Worm (Caenorhabditis elegans) whole organism, young adult: ENCODE results near the gene nhl-3.
A peak's percentile ranks its signal among the peaks of the same experiment; 100 is the strongest.

Experiments
- F22D6.2 ChIP-seq: sonication (generic microtip); optimal IDR thresholded peaks from 2 replicates; lab custom pipeline; 2016; ENCODE audit warnings: mild to moderate bottlenecking, missing genetic modification characterization, missing compliant biosample characterization
- F23B12.7 ChIP-seq: sonication (generic microtip); optimal IDR thresholded peaks from 2 replicates; lab custom pipeline; 2017; ENCODE audit warnings: missing genetic modification characterization, mild to moderate bottlenecking, missing compliant biosample characterization, antibody characterized with exemption, moderate library complexity; ENCODE audit not compliant: insufficient read depth
- K11D2.4 ChIP-seq: fragments of 200-800 bp; sonication (Bioruptor generic); IDR thresholded peaks from 2 replicates; pipeline ENCODE4 v1.3.6; 2022; ENCODE audit warnings: missing genetic modification reagents, missing genetic modification characterization, missing compliant biosample characterization
- K12H6.12 ChIP-seq: fragments of 200-800 bp; sonication (Bioruptor generic); optimal IDR thresholded peaks from 2 replicates; lab custom pipeline; 2018; ENCODE audit warnings: mild to moderate bottlenecking, missing genetic modification characterization, missing compliant biosample characterization
- Y53G8AR.9 ChIP-seq: fragments of 200-800 bp; sonication (Bioruptor generic); conservative IDR thresholded peaks from 2 replicates; pipeline ENCODE4 v1.3.6; 2022; ENCODE audit warnings: missing genetic modification reagents, missing genetic modification characterization, missing compliant biosample characterization
- Y67H2A.10 ChIP-seq: fragments of 200-800 bp; sonication (Bioruptor generic); conservative IDR thresholded peaks from 2 replicates; pipeline ENCODE4 v1.3.6; 2022; ENCODE audit warnings: missing genetic modification reagents, missing genetic modification characterization, missing compliant biosample characterization
- Y95B8A.8 ChIP-seq: fragments of 200-800 bp; sonication (Bioruptor generic); IDR thresholded peaks from 2 replicates; pipeline ENCODE4 v1.3.6; 2022; ENCODE audit warnings: missing genetic modification reagents, missing genetic modification characterization, missing compliant biosample characterization
- akir-1 ChIP-seq: fragments of 200-800 bp; sonication (Bioruptor generic); optimal IDR thresholded peaks from 2 replicates; lab custom pipeline; 2018; ENCODE audit warnings: mild to moderate bottlenecking, missing genetic modification characterization, moderate library complexity, missing compliant biosample characterization
- ama-1 ChIP-seq, 3 experiments: fragments of 150-350 bp in 1 of 3; sonication (generic microtip) in 2 of 3; optimal IDR thresholded peaks; 2 replicates each; lab custom pipeline; 2014 to 2018; ENCODE audit warnings: missing biosample characterization in 2 of 3, missing genetic modification characterization in 2 of 3, missing genetic modification reagents in 2 of 3
- aptf-2 ChIP-seq: fragments of 200-800 bp; sonication (Bioruptor generic); conservative IDR thresholded peaks from 2 replicates; pipeline ENCODE4 v1.3.6; 2022; ENCODE audit warnings: missing genetic modification reagents, missing genetic modification characterization, missing compliant biosample characterization
- attf-3 ChIP-seq: fragments of 200-800 bp; sonication (Bioruptor generic); conservative IDR thresholded peaks from 2 replicates; pipeline ENCODE4 v1.3.6; 2022; ENCODE audit warnings: missing genetic modification reagents, missing genetic modification characterization, missing compliant biosample characterization
- attf-5 ChIP-seq: fragments of 200-800 bp; sonication (Bioruptor generic); optimal IDR thresholded peaks from 2 replicates; lab custom pipeline; 2018; ENCODE audit warnings: mild to moderate bottlenecking, missing genetic modification characterization, missing compliant biosample characterization
- bed-2 ChIP-seq: fragments of 200-800 bp; sonication (Bioruptor generic); IDR thresholded peaks from 2 replicates; pipeline ENCODE4 v1.3.6; 2022; ENCODE audit warnings: missing genetic modification reagents, missing genetic modification characterization, missing compliant biosample characterization
- cebp-1 ChIP-seq, 2 experiments: fragments of 200-800 bp in 1 of 2; sonication (Bioruptor generic) in 1 of 2; sonication (generic microtip) in 1 of 2; IDR thresholded peaks in 1 of 2; optimal IDR thresholded peaks in 1 of 2; 2 replicates each; pipeline versions ENCODE4 v1.3.6 to Lab custom; 2017 to 2022; ENCODE audit warnings: missing compliant biosample characterization in 2 of 2, missing genetic modification characterization in 2 of 2, mild to moderate bottlenecking in 1 of 2, missing genetic modification reagents in 1 of 2, moderate library complexity in 1 of 2
- ceh-27 ChIP-seq: fragments of 200-800 bp; sonication (Bioruptor generic); optimal IDR thresholded peaks from 2 replicates; lab custom pipeline; 2018; ENCODE audit warnings: mild to moderate bottlenecking, missing genetic modification characterization, moderate library complexity, missing compliant biosample characterization
- ceh-40 ChIP-seq: fragments of 200-800 bp; sonication (Bioruptor generic); IDR thresholded peaks from 2 replicates; pipeline ENCODE4 v1.3.6; 2022; ENCODE audit warnings: missing genetic modification characterization, missing compliant biosample characterization
- egl-18 ChIP-seq: fragments of 200-800 bp; sonication (Bioruptor generic); IDR thresholded peaks from 2 replicates; pipeline ENCODE4 v1.3.6; 2022; ENCODE audit warnings: missing genetic modification reagents, missing genetic modification characterization, missing compliant biosample characterization
- egrh-3 ChIP-seq: fragments of 200-800 bp; sonication (Bioruptor generic); IDR thresholded peaks from 2 replicates; pipeline ENCODE4 v1.3.6; 2022; ENCODE audit warnings: missing genetic modification reagents, missing genetic modification characterization, missing compliant biosample characterization
- fkh-3 ChIP-seq: sonication (generic microtip); optimal IDR thresholded peaks from 2 replicates; lab custom pipeline; 2016; ENCODE audit warnings: mild to moderate bottlenecking, missing genetic modification characterization, missing compliant biosample characterization
- hmg-1.2 ChIP-seq: fragments of 200-800 bp; sonication (Bioruptor generic); IDR thresholded peaks from 2 replicates; pipeline ENCODE4 v1.3.6; 2022; ENCODE audit warnings: missing genetic modification reagents, missing genetic modification characterization, missing compliant biosample characterization
- hrde-1 ChIP-seq: sonication (generic microtip); optimal IDR thresholded peaks from 2 replicates; lab custom pipeline; 2016; ENCODE audit warnings: missing genetic modification characterization, mild to moderate bottlenecking, missing compliant biosample characterization, moderate library complexity, missing genotype, missing genetic modification reagents, borderline replicate concordance
- let-607 ChIP-seq, 2 experiments: fragments of 200-800 bp in 1 of 2; sonication (Bioruptor generic) in 1 of 2; sonication (generic microtip) in 1 of 2; optimal IDR thresholded peaks; 2 replicates each; lab custom pipeline; 2016 to 2018; ENCODE audit warnings: mild to moderate bottlenecking in 2 of 2, missing compliant biosample characterization in 2 of 2, missing genetic modification characterization in 2 of 2, moderate library complexity in 2 of 2, missing genotype in 1 of 2
- madf-10 ChIP-seq: sonication (generic microtip); optimal IDR thresholded peaks from 2 replicates; lab custom pipeline; 2016; ENCODE audit warnings: mild to moderate bottlenecking, missing genetic modification characterization, missing compliant biosample characterization
- madf-8 ChIP-seq: fragments of 200-800 bp; sonication (Bioruptor generic); conservative IDR thresholded peaks from 2 replicates; pipeline ENCODE4 v1.3.6; 2022; ENCODE audit warnings: missing genetic modification reagents, missing genetic modification characterization, missing compliant biosample characterization
- nfya-2 ChIP-seq: fragments of 200-800 bp; sonication (Bioruptor generic); IDR thresholded peaks from 2 replicates; pipeline ENCODE4 v1.3.6; 2022; ENCODE audit warnings: missing genetic modification reagents, missing genetic modification characterization, missing compliant biosample characterization
- rcor-1 ChIP-seq: fragments of 200-800 bp; sonication (Bioruptor generic); IDR thresholded peaks from 2 replicates; pipeline ENCODE4 v1.3.6; 2022; ENCODE audit warnings: missing genetic modification reagents, missing genetic modification characterization, missing compliant biosample characterization
- repo-1 ChIP-seq: sonication (generic microtip); optimal IDR thresholded peaks from 2 replicates; lab custom pipeline; 2017; ENCODE audit warnings: mild to moderate bottlenecking, missing genetic modification characterization, missing compliant biosample characterization
- sdz-38 ChIP-seq: sonication (generic microtip); optimal IDR thresholded peaks from 2 replicates; lab custom pipeline; 2016; ENCODE audit warnings: missing genotype, missing genetic modification characterization, missing compliant biosample characterization
- sea-2 ChIP-seq: fragments of 200-800 bp; sonication (Bioruptor generic); IDR thresholded peaks from 2 replicates; pipeline ENCODE4 v1.3.6; 2022; ENCODE audit warnings: missing genetic modification characterization, missing compliant biosample characterization
- snpc-4 ChIP-seq, 5 experiments: fragments of 150-350 bp in 1 of 5; sonication (generic microtip) in 4 of 5; optimal IDR thresholded peaks; 2 replicates each; lab custom pipeline; 2014 to 2018; ENCODE audit warnings: missing genetic modification characterization in 5 of 5, missing biosample characterization in 3 of 5, antibody characterized with exemption in 2 of 5, mild to moderate bottlenecking in 2 of 5, missing compliant biosample characterization in 2 of 5, missing genotype in 2 of 5, moderate library complexity in 2 of 5, missing genetic modification reagents in 1 of 5
- tlf-1 ChIP-seq: fragments of 200-800 bp; sonication (Bioruptor generic); optimal IDR thresholded peaks from 2 replicates; lab custom pipeline; 2018; ENCODE audit warnings: mild to moderate bottlenecking, missing genetic modification characterization, missing compliant biosample characterization
- zfh-2 ChIP-seq: fragments of 200-800 bp; sonication (Bioruptor generic); conservative IDR thresholded peaks from 2 replicates; pipeline ENCODE4 v1.3.6; 2022; ENCODE audit warnings: missing genetic modification reagents, missing genetic modification characterization, missing compliant biosample characterization
- zim-3 ChIP-seq: sonication (generic microtip); optimal IDR thresholded peaks from 2 replicates; lab custom pipeline; 2017; ENCODE audit warnings: mild to moderate bottlenecking, missing genetic modification characterization, moderate library complexity, missing compliant biosample characterization

nhl-3 gene

ce11 chrII:627913-628312 is 26.0 kb upstream of the nhl-3 start:
- TF ChIP-seq aptf-2 (GFP tag; lab: Robert Waterston, UW) (no peak), let-607 (tag; optimal IDR thresholded peaks at IDR 0.05; lab: Kevin White, UChicago) (no peak), F22D6.2 (no peak), zim-3 (tag; lab: Kevin White, UChicago) (no peak)

- TF ChIP-seq egl-18 (GFP tag; lab: Robert Waterston, UW) (no peak), bed-2 (GFP tag; lab: Robert Waterston, UW) (no peak), snpc-4 (GFP tag; optimal IDR thresholded peaks at IDR 0.05; lab: Kevin White, UChicago) (no peak), snpc-4 (tag; optimal IDR thresholded peaks at IDR 0.05; lab: Kevin White, UChicago) (no peak), sdz-38 (no peak), attf-5 (GFP tag; lab: Kevin White, UChicago) (no peak), repo-1 (tag; lab: Kevin White, UChicago) (no peak), fkh-3 (tag; lab: Kevin White, UChicago) (no peak), tlf-1 (GFP tag; lab: Kevin White, UChicago) (no peak), madf-10 (no peak), ceh-40 (GFP tag; lab: Robert Waterston, UW) (no peak), sea-2 (GFP tag; lab: Robert Waterston, UW) (no peak), akir-1 (GFP tag; lab: Kevin White, UChicago) (no peak), Y95B8A.8 (GFP tag; lab: Robert Waterston, UW) (no peak), madf-8 (GFP tag; lab: Robert Waterston, UW) (no peak)
Measured at ce11 chrII:627205-627604, 25.3 kb upstream of the nhl-3 start, which contains the start of gene arrd-1. TSS of gene arrd-1 (plus strand) at chrII:627505.

- TF ChIP-seq Y67H2A.10 (GFP tag; lab: Robert Waterston, UW) (no peak), Y53G8AR.9 (GFP tag; lab: Robert Waterston, UW) (no peak), ceh-27 (GFP tag; lab: Kevin White, UChicago) (no peak), aptf-2 (GFP tag; lab: Robert Waterston, UW) (no peak), hmg-1.2 (GFP tag; lab: Robert Waterston, UW) (peak; percentile 93), zfh-2 (peak; percentile 57; the same call in 1 of the 2 replicates), egrh-3 (GFP tag; lab: Robert Waterston, UW) (peak; percentile 20; the same call in 1 of the 2 replicates), hrde-1 (tag; lab: Kevin White, UChicago) (no peak), K12H6.12 (peak; percentile 24), attf-3 (GFP tag; lab: Robert Waterston, UW) (no peak), F23B12.7 (tag; lab: Kevin White, UChicago) (no peak), nfya-2 (no peak), rcor-1 (GFP tag; lab: Robert Waterston, UW) (no peak), egl-18 (GFP tag; lab: Robert Waterston, UW) (no peak), cebp-1 (GFP tag; IDR thresholded peaks at IDR 0.05; lab: Robert Waterston, UW) (no peak), cebp-1 (tag; optimal IDR thresholded peaks at IDR 0.05; lab: Kevin White, UChicago) (no peak), K11D2.4 (GFP tag; lab: Robert Waterston, UW) (no peak), ama-1 (optimal IDR thresholded peaks at IDR 0.05; lab: Kevin White, UChicago) (no peak), ama-1 (GFP tag; optimal IDR thresholded peaks at IDR 0.05; lab: Kevin White, UChicago) (no peak)
Measured at ce11 chrII:625926-626325, 24.0 kb upstream of the nhl-3 start.
